Fruit fly (Drosophila melanogaster): ENCODE data around the gene Brd8.

Gene Brd8

dm6 chr3R:29230552-29231102 is 7.3 kb downstream of the Brd8 start (continued):
- TF ChIP-seq Dref (GFP tag; IDR thresholded peaks at IDR 0.05) = 0 out of 2 replicates have a peak, but pooled peaks have one; percentile 23
- TF ChIP-seq CG8765 (GFP tag; IDR thresholded peaks at IDR 0.05) = 0 out of 2 replicates have a peak, but pooled peaks have one; percentile 7
- 0 out of 3 replicates have a peak, but pooled peaks have one; percentile 40 for TF ChIP-seq zfh1 (GFP tag; IDR thresholded peaks at IDR 0.05)
- TF ChIP-seq cg (GFP tag; optimal IDR thresholded peaks at IDR 0.05) = no peak
- peak in 1 of 2 experiments; percentile 96 for TF ChIP-seq Pdp1 (GFP tag; optimal IDR thresholded peaks at IDR 0.05)
- TF ChIP-seq H2.0 (GFP tag; IDR thresholded peaks at IDR 0.05) = peak; percentile 18; the same call in 1 of the 2 replicates
- no peak for TF ChIP-seq Optix (GFP tag; IDR thresholded peaks at IDR 0.05)
- no peak for TF ChIP-seq scrt (GFP tag; optimal IDR thresholded peaks at IDR 0.05)
- TF ChIP-seq CG13287 (GFP tag; IDR thresholded peaks at IDR 0.05; ENCODE audit: partially characterized antibody) = no peak
- TF ChIP-seq Rx (GFP tag; IDR thresholded peaks at IDR 0.05) = 0 out of 2 replicates have a peak, but pooled peaks have one; percentile 5
- TF ChIP-seq lmd (GFP tag; IDR thresholded peaks at IDR 0.05) = peak; percentile 42; the same call in 1 of the 2 replicates
- TF ChIP-seq slbo (GFP tag; IDR thresholded peaks at IDR 0.05) = peak; percentile 45; the same call in 1 of the 2 replicates
- peak; percentile 7; the same call in 1 of the 2 replicates for TF ChIP-seq MBD-R2 (GFP tag; IDR thresholded peaks at IDR 0.05)
- peak; percentile 47; the same call in 1 of the 2 replicates for TF ChIP-seq CG11085 (GFP tag; IDR thresholded peaks at IDR 0.05)
- TF ChIP-seq CG1647 (GFP tag; optimal IDR thresholded peaks at IDR 0.05) = no peak
- no peak for TF ChIP-seq bcd (GFP tag; optimal IDR thresholded peaks at IDR 0.05)
- no peak for TF ChIP-seq fd102C (GFP tag; optimal IDR thresholded peaks at IDR 0.05)
- TF ChIP-seq CG11456 (GFP tag; IDR thresholded peaks at IDR 0.05) = peak; percentile 51; the same call in 1 of the 3 replicates
- TF ChIP-seq trh (GFP tag; optimal IDR thresholded peaks at IDR 0.05) = no peak
- TF ChIP-seq eve (GFP tag; optimal IDR thresholded peaks at IDR 0.05) = no peak
- no peak for TF ChIP-seq CG15269 (tag; optimal IDR thresholded peaks at IDR 0.05)
- no peak for TF ChIP-seq Tbp (GFP tag; optimal IDR thresholded peaks at IDR 0.05)
- TF ChIP-seq CG34422 (GFP tag; IDR thresholded peaks at IDR 0.05) = 0 out of 3 replicates have a peak, but pooled peaks have one; percentile 19
- no peak for TF ChIP-seq CG18764 (GFP tag; optimal IDR thresholded peaks at IDR 0.05)
- TF ChIP-seq Ptx1 (GFP tag; IDR thresholded peaks at IDR 0.05) = no peak
- TF ChIP-seq CG6175 (GFP tag; IDR thresholded peaks at IDR 0.05) = 0 out of 3 replicates have a peak, but pooled peaks have one; percentile 8
- 0 out of 3 replicates have a peak, but pooled peaks have one; percentile 55 for TF ChIP-seq Dbx (GFP tag; IDR thresholded peaks at IDR 0.05)
- no peak for TF ChIP-seq NK7.1 (GFP tag; optimal IDR thresholded peaks at IDR 0.05)
- no peak for TF ChIP-seq ash1 (GFP tag; optimal IDR thresholded peaks at IDR 0.05)
- TF ChIP-seq zen2 (GFP tag; IDR thresholded peaks at IDR 0.05; ENCODE audit: partially characterized antibody) = no peak
- TF ChIP-seq zen (tag; optimal IDR thresholded peaks at IDR 0.05) = no peak
- TF ChIP-seq GATAe (GFP tag; conservative IDR thresholded peaks at IDR 0.05) = peak; percentile 49; the same call in 1 of the 2 replicates
- TF ChIP-seq NFAT (GFP tag; IDR thresholded peaks at IDR 0.05) = peak; percentile 33; the same call in 1 of the 2 replicates
- no peak for TF ChIP-seq danr (GFP tag; IDR thresholded peaks at IDR 0.05)
- no peak for TF ChIP-seq CG12659 (GFP tag; optimal IDR thresholded peaks at IDR 0.05)
- TF ChIP-seq HHEX (GFP tag; optimal IDR thresholded peaks at IDR 0.05) = no peak
- TF ChIP-seq Rfx (GFP tag; IDR thresholded peaks at IDR 0.05) = peak; percentile 55
- peak; percentile 42; the same call in 1 of the 2 replicates for TF ChIP-seq CG14441 (GFP tag; IDR thresholded peaks at IDR 0.05)
- no peak for TF ChIP-seq CG17912 (GFP tag; optimal IDR thresholded peaks at IDR 0.05)
- TF ChIP-seq Nf-YB (GFP tag; optimal IDR thresholded peaks at IDR 0.05) = no peak
- no peak for TF ChIP-seq CG13424 (tag; optimal IDR thresholded peaks at IDR 0.05)
- peak; percentile 20; the same call in 1 of the 2 replicates for TF ChIP-seq Poxn (GFP tag; IDR thresholded peaks at IDR 0.05)
- TF ChIP-seq sr (GFP tag; IDR thresholded peaks at IDR 0.05) = no peak
- no peak for TF ChIP-seq tin (GFP tag; optimal IDR thresholded peaks at IDR 0.05)
- peak; percentile 1 for TF ChIP-seq ind (GFP tag; optimal IDR thresholded peaks at IDR 0.05)
- TF ChIP-seq grn (GFP tag; optimal IDR thresholded peaks at IDR 0.05) = no peak
- TF ChIP-seq CG10462 (GFP tag; optimal IDR thresholded peaks at IDR 0.05) = no peak
- peak; percentile 24; the same call in 1 of the 3 replicates for TF ChIP-seq dysf (GFP tag; IDR thresholded peaks at IDR 0.05)
- TF ChIP-seq CkIIα-i1 (GFP tag; IDR thresholded peaks at IDR 0.05) = no peak
- peak; percentile 50; the same call in 1 of the 2 replicates for TF ChIP-seq ranshi (GFP tag; IDR thresholded peaks at IDR 0.05)
